Fruit fly (Drosophila melanogaster) whole organism, embryonic: ENCODE data around the gene soti.

Experiments
- ATbp ChIP-seq: fragments of 200-800 bp; sonication (Bioruptor generic); optimal IDR thresholded peaks from 2 replicates; lab custom pipeline; 2017; ENCODE audit warnings: missing biosample characterization, mild to moderate bottlenecking, missing genetic modification characterization, missing genetic modification reagents
- CG10274 ChIP-seq: fragments of 200-800 bp; sonication (Bioruptor generic); optimal IDR thresholded peaks from 3 replicates; lab custom pipeline; 2017; ENCODE audit warnings: missing biosample characterization, mild to moderate bottlenecking, missing genetic modification characterization
- CG10321 ChIP-seq: fragments of 200-800 bp; sonication (Bioruptor generic); IDR thresholded peaks from 2 replicates; pipeline ENCODE4 v1.3.6; 2022; ENCODE audit warnings: missing biosample characterization, missing genetic modification characterization
- CG10462 ChIP-seq: fragments of 200-800 bp; sonication (Bioruptor generic); optimal IDR thresholded peaks from 2 replicates; lab custom pipeline; 2016; ENCODE audit warnings: missing biosample characterization, missing genetic modification characterization
- CG10979 ChIP-seq: fragments of 200-800 bp; sonication (Bioruptor generic); optimal IDR thresholded peaks from 2 replicates; lab custom pipeline; 2018; ENCODE audit warnings: missing biosample characterization, mild to moderate bottlenecking, missing genetic modification characterization, moderate library complexity
- CG11456 ChIP-seq: fragments of 200-800 bp; sonication (Bioruptor generic); IDR thresholded peaks from 3 replicates; pipeline ENCODE4 v1.3.6; 2022; ENCODE audit warnings: missing biosample characterization, missing genetic modification characterization
- CG11723 ChIP-seq: fragments of 200-800 bp; sonication (Bioruptor generic); optimal IDR thresholded peaks from 2 replicates; lab custom pipeline; 2017; ENCODE audit warnings: missing biosample characterization, mild to moderate bottlenecking, missing genetic modification characterization
- CG13775 ChIP-seq: fragments of 200-800 bp; sonication (Bioruptor generic); optimal IDR thresholded peaks from 3 replicates; lab custom pipeline; 2017; ENCODE audit warnings: missing biosample characterization, mild to moderate bottlenecking, missing genetic modification characterization
- CG15479 ChIP-seq: fragments of 200-800 bp; sonication (Bioruptor generic); optimal IDR thresholded peaks from 3 replicates; lab custom pipeline; 2019; ENCODE audit warnings: missing biosample characterization, mild to moderate bottlenecking, missing genetic modification characterization, moderate library complexity
- CG16779 ChIP-seq: fragments of 200-800 bp; sonication (Bioruptor generic); IDR thresholded peaks from 2 replicates; pipeline ENCODE4 v1.3.6; 2022; ENCODE audit warnings: missing biosample characterization, missing genetic modification characterization
- CG18476 ChIP-seq: fragments of 200-800 bp; sonication (Bioruptor generic); optimal IDR thresholded peaks from 2 replicates; lab custom pipeline; 2016; ENCODE audit warnings: missing biosample characterization, mild to moderate bottlenecking, missing genetic modification characterization
- CG32532 ChIP-seq: fragments of 200-800 bp; sonication (Bioruptor generic); IDR thresholded peaks from 2 replicates; pipeline ENCODE4 v1.3.6; 2022; ENCODE audit warnings: missing biosample characterization, missing genetic modification characterization
- CG32772 ChIP-seq: fragments of 200-800 bp; sonication (Bioruptor generic); IDR thresholded peaks from 2 replicates; pipeline ENCODE4 v1.3.6; 2022; ENCODE audit warnings: missing biosample characterization, missing genetic modification characterization
- CG3847 ChIP-seq: fragments of 200-800 bp; sonication (Bioruptor generic); IDR thresholded peaks from 2 replicates; pipeline ENCODE4 v1.3.6; 2022; ENCODE audit warnings: missing biosample characterization, missing genetic modification characterization
- CG6254 ChIP-seq: fragments of 200-800 bp; sonication (Bioruptor generic); optimal IDR thresholded peaks from 3 replicates; lab custom pipeline; 2017; ENCODE audit warnings: mild to moderate bottlenecking, missing biosample characterization, missing genetic modification reagents, missing genetic modification characterization
- CG6854 ChIP-seq: fragments of 200-800 bp; sonication (Bioruptor generic); optimal IDR thresholded peaks from 3 replicates; lab custom pipeline; 2017; ENCODE audit warnings: missing biosample characterization, mild to moderate bottlenecking, missing genetic modification characterization
- CG7372 ChIP-seq: fragments of 200-800 bp; sonication (Bioruptor generic); IDR thresholded peaks from 2 replicates; pipeline ENCODE4 v1.3.6; 2022; ENCODE audit warnings: missing biosample characterization, missing genetic modification characterization
- CG7928 ChIP-seq: fragments of 200-800 bp; sonication (Bioruptor generic); optimal IDR thresholded peaks from 2 replicates; lab custom pipeline; 2017; ENCODE audit warnings: missing biosample characterization, mild to moderate bottlenecking, missing genetic modification characterization
- CG8944 ChIP-seq: fragments of 200-800 bp; sonication (Bioruptor generic); optimal IDR thresholded peaks from 3 replicates; lab custom pipeline; 2016; ENCODE audit warnings: missing biosample characterization, missing genetic modification characterization
- D19B ChIP-seq: fragments of 200-800 bp; sonication (Bioruptor generic); optimal IDR thresholded peaks from 2 replicates; lab custom pipeline; 2017; ENCODE audit warnings: missing biosample characterization, mild to moderate bottlenecking, missing genetic modification characterization
- Dip2 ChIP-seq: fragments of 200-800 bp; sonication (Bioruptor generic); IDR thresholded peaks from 2 replicates; pipeline ENCODE4 v1.3.6; 2022; ENCODE audit warnings: missing biosample characterization, missing genetic modification characterization
- Doc2 ChIP-seq: fragments of 200-800 bp; sonication (Bioruptor generic); IDR thresholded peaks from 2 replicates; pipeline ENCODE4 v1.3.6; 2022; ENCODE audit warnings: missing biosample characterization, missing genetic modification characterization
- Doc3 ChIP-seq: fragments of 200-800 bp; sonication (Bioruptor generic); IDR thresholded peaks from 3 replicates; pipeline ENCODE4 v1.3.6; 2022; ENCODE audit warnings: missing biosample characterization, missing genetic modification characterization; ENCODE audit not compliant: partially characterized antibody
- Fer3 ChIP-seq: fragments of 200-800 bp; sonication (Bioruptor generic); optimal IDR thresholded peaks from 2 replicates; lab custom pipeline; 2018; ENCODE audit warnings: missing biosample characterization, mild to moderate bottlenecking, missing genetic modification characterization, moderate library complexity
- Hand ChIP-seq: fragments of 200-800 bp; sonication (Bioruptor generic); optimal IDR thresholded peaks from 2 replicates; lab custom pipeline; 2017; ENCODE audit warnings: mild to moderate bottlenecking, missing biosample characterization, missing genetic modification reagents, missing genetic modification characterization
- Hr3 ChIP-seq: fragments of 200-800 bp; sonication (Bioruptor generic); optimal IDR thresholded peaks from 3 replicates; lab custom pipeline; 2016; ENCODE audit warnings: missing biosample characterization, missing genetic modification characterization
- Myb ChIP-seq: fragments of 200-800 bp; sonication (Bioruptor generic); optimal IDR thresholded peaks from 2 replicates; lab custom pipeline; 2016; ENCODE audit warnings: missing biosample characterization, missing genetic modification characterization
- Optix ChIP-seq: fragments of 200-800 bp; sonication (Bioruptor generic); IDR thresholded peaks from 3 replicates; pipeline ENCODE4 v1.3.6; 2022; ENCODE audit warnings: missing biosample characterization, missing genetic modification characterization
- Ravus ChIP-seq: fragments of 200-800 bp; sonication (Bioruptor generic); IDR thresholded peaks from 2 replicates; pipeline ENCODE4 v1.3.6; 2022; ENCODE audit warnings: missing biosample characterization, missing genetic modification characterization
- Six4 ChIP-seq: fragments of 200-800 bp; sonication (Bioruptor generic); optimal IDR thresholded peaks from 2 replicates; lab custom pipeline; 2016; ENCODE audit warnings: missing biosample characterization, missing genetic modification characterization
- TFAM ChIP-seq: fragments of 200-800 bp; sonication (Bioruptor generic); optimal IDR thresholded peaks from 2 replicates; lab custom pipeline; 2017; ENCODE audit warnings: missing biosample characterization, missing genetic modification characterization, inconsistent platforms
- Taf1 ChIP-seq: fragments of 200-800 bp; sonication (Bioruptor generic); IDR thresholded peaks from 2 replicates; pipeline ENCODE4 v1.3.6; 2022; ENCODE audit warnings: missing biosample characterization, missing genetic modification characterization
- al ChIP-seq: fragments of 200-800 bp; sonication (Bioruptor generic); IDR thresholded peaks from 2 replicates; pipeline ENCODE4 v1.3.6; 2022; ENCODE audit warnings: missing biosample characterization, missing genetic modification characterization
- ase ChIP-seq: fragments of 200-800 bp; sonication (Bioruptor generic); IDR thresholded peaks from 3 replicates; pipeline ENCODE4 v1.3.6; 2022; ENCODE audit warnings: missing biosample characterization, missing genetic modification characterization
- bab2 ChIP-seq: fragments of 200-800 bp; sonication (Bioruptor generic); optimal IDR thresholded peaks from 2 replicates; lab custom pipeline; 2016; ENCODE audit warnings: missing biosample characterization, missing genetic modification characterization
- bsh ChIP-seq, 2 experiments: fragments of 200-800 bp; sonication (Bioruptor generic); optimal IDR thresholded peaks; 2 replicates each; lab custom pipeline; 2017 to 2018; ENCODE audit warnings: mild to moderate bottlenecking in 2 of 2, missing biosample characterization in 2 of 2, missing genetic modification characterization in 2 of 2, moderate library complexity in 1 of 2
- cas ChIP-seq: fragments of 200-800 bp; sonication (Bioruptor generic); IDR thresholded peaks from 2 replicates; pipeline ENCODE4 v1.3.6; 2022; ENCODE audit warnings: missing biosample characterization, missing genetic modification characterization
- crol ChIP-seq: fragments of 200-800 bp; sonication (Bioruptor generic); IDR thresholded peaks from 2 replicates; pipeline ENCODE4 v1.3.6; 2022; ENCODE audit warnings: missing biosample characterization, missing genetic modification characterization
- fu2 ChIP-seq: fragments of 200-800 bp; sonication (Bioruptor generic); optimal IDR thresholded peaks from 2 replicates; lab custom pipeline; 2016; ENCODE audit warnings: missing biosample characterization, missing genetic modification characterization
- h ChIP-seq: fragments of >200 bp; optimal IDR thresholded peaks from 2 replicates; lab custom pipeline; 2017
- klu ChIP-seq: fragments of 200-800 bp; sonication (Bioruptor generic); IDR thresholded peaks from 2 replicates; pipeline ENCODE4 v1.3.6; 2022; ENCODE audit warnings: missing biosample characterization, missing genetic modification characterization
- nerfin-2 ChIP-seq: fragments of 200-800 bp; sonication (Bioruptor generic); IDR thresholded peaks from 2 replicates; pipeline ENCODE4 v1.3.6; 2022; ENCODE audit warnings: missing biosample characterization, missing genetic modification characterization; ENCODE audit not compliant: partially characterized antibody
- phol ChIP-seq: fragments of 200-800 bp; sonication (Bioruptor generic); optimal IDR thresholded peaks from 3 replicates; lab custom pipeline; 2018; ENCODE audit warnings: missing biosample characterization, mild to moderate bottlenecking, missing genetic modification characterization, moderate library complexity
- rib ChIP-seq: fragments of 200-800 bp; sonication (Bioruptor generic); IDR thresholded peaks from 2 replicates; pipeline ENCODE4 v1.3.6; 2022; ENCODE audit warnings: missing biosample characterization, missing genetic modification characterization
- salm ChIP-seq: fragments of 200-800 bp; sonication (Bioruptor generic); optimal IDR thresholded peaks from 2 replicates; lab custom pipeline; 2018; ENCODE audit warnings: missing biosample characterization, mild to moderate bottlenecking, missing genetic modification characterization
- seq ChIP-seq: fragments of 200-800 bp; sonication (Bioruptor generic); IDR thresholded peaks from 2 replicates; pipeline ENCODE4 v1.3.6; 2022; ENCODE audit warnings: missing biosample characterization, missing genetic modification characterization
- sisA ChIP-seq: fragments of 200-800 bp; sonication (Bioruptor generic); IDR thresholded peaks from 2 replicates; pipeline ENCODE4 v1.3.6; 2022; ENCODE audit warnings: missing biosample characterization, missing genetic modification characterization
- tio ChIP-seq: fragments of 200-800 bp; sonication (Bioruptor generic); optimal IDR thresholded peaks from 2 replicates; lab custom pipeline; 2017; ENCODE audit warnings: missing biosample characterization, missing genetic modification characterization, inconsistent platforms
- unpg ChIP-seq: fragments of 200-800 bp; sonication (Bioruptor generic); optimal IDR thresholded peaks from 3 replicates; lab custom pipeline; 2018; ENCODE audit warnings: missing biosample characterization, mild to moderate bottlenecking, missing genetic modification characterization, moderate library complexity
- vnd ChIP-seq: fragments of 200-800 bp; sonication (Bioruptor generic); IDR thresholded peaks from 3 replicates; pipeline ENCODE4 v1.3.6; 2022; ENCODE audit warnings: missing biosample characterization, missing genetic modification characterization; ENCODE audit not compliant: partially characterized antibody
- wek ChIP-seq: fragments of 200-800 bp; sonication (Bioruptor generic); optimal IDR thresholded peaks from 3 replicates; lab custom pipeline; 2018; ENCODE audit warnings: missing biosample characterization, mild to moderate bottlenecking, missing genetic modification characterization, moderate library complexity
- yki ChIP-seq: fragments of >200 bp; optimal IDR thresholded peaks from 3 replicates; lab custom pipeline; 2018
- zfh2 ChIP-seq: fragments of 200-800 bp; sonication (Bioruptor generic); optimal IDR thresholded peaks from 2 replicates; lab custom pipeline; 2016; ENCODE audit warnings: missing biosample characterization, missing genetic modification characterization

The soti gene

dm6 chr3R:14356619-14357018 lies 24.9 kb downstream of the soti start (continued):
- TF ChIP-seq Doc3 (GFP tag; lab: Robert Waterston, UW) (no peak), tio (GFP tag; lab: Kevin White, UChicago) (no peak), ase (GFP tag; lab: Robert Waterston, UW) (no peak), zfh2 (peak; percentile 5), cas (GFP tag; lab: Robert Waterston, UW) (no peak), h (no peak), wek (GFP tag; lab: Kevin White, UChicago) (no peak), Six4 (GFP tag; lab: Kevin White, UChicago) (no peak), vnd (GFP tag; lab: Robert Waterston, UW) (no peak), CG15479 (GFP tag; lab: Kevin White, UChicago) (no peak), CG10274 (GFP tag; lab: Kevin White, UChicago) (no peak), CG18476 (GFP tag; lab: Kevin White, UChicago) (no peak), unpg (GFP tag; lab: Kevin White, UChicago) (peak; percentile 14), seq (GFP tag; lab: Robert Waterston, UW) (peak; percentile 54; the same call in 1 of the 2 replicates), CG11456 (GFP tag; lab: Robert Waterston, UW) (peak; percentile 61; the same call in 1 of the 3 replicates), Fer3 (peak; percentile 19), TFAM (GFP tag; lab: Kevin White, UChicago) (no peak), ATbp (GFP tag; lab: Kevin White, UChicago) (no peak), CG7372 (GFP tag; lab: Robert Waterston, UW) (no peak), sisA (peak; percentile 56), CG11723 (GFP tag; lab: Kevin White, UChicago) (no peak), CG7928 (GFP tag; lab: Kevin White, UChicago) (no peak), CG3847 (peak; percentile 43; the same call in 1 of the 2 replicates), CG10321 (GFP tag; lab: Robert Waterston, UW) (no peak), D19B (no peak), crol (no peak), Hr3 (GFP tag; lab: Kevin White, UChicago) (peak; percentile 8), CG13775 (GFP tag; lab: Kevin White, UChicago) (peak; percentile 1), Hand (GFP tag; lab: Kevin White, UChicago) (no peak), klu (GFP tag; lab: Robert Waterston, UW) (no peak), al (GFP tag; lab: Robert Waterston, UW) (peak; percentile 32; the same call in 1 of the 2 replicates), CG16779 (no peak), rib (no peak), Taf1 (GFP tag; lab: Robert Waterston, UW) (no peak), Ravus (GFP tag; lab: Robert Waterston, UW) (no peak), bsh (GFP tag; optimal IDR thresholded peaks at IDR 0.05; lab: Kevin White, UChicago) (peak in 1 of 2 experiments; percentile 29), CG6854 (GFP tag; lab: Kevin White, UChicago) (no peak), Dip2 (GFP tag; lab: Robert Waterston, UW) (no peak), yki (lab: Kevin White, UChicago) (no peak), nerfin-2 (GFP tag; lab: Robert Waterston, UW) (no peak), CG10462 (GFP tag; lab: Kevin White, UChicago) (no peak), bab2 (peak; percentile 54), CG6254 (GFP tag; lab: Kevin White, UChicago) (no peak), CG32772 (GFP tag; lab: Robert Waterston, UW) (peak; percentile 27; the same call in 1 of the 2 replicates), phol (tag; lab: Kevin White, UChicago) (no peak), Myb (GFP tag; lab: Kevin White, UChicago) (no peak), CG10979 (tag; lab: Kevin White, UChicago) (no peak), CG8944 (peak; percentile 8), Optix (peak; percentile 64), fu2 (peak; percentile 12), salm (tag; lab: Kevin White, UChicago) (no peak), Doc2 (GFP tag; lab: Robert Waterston, UW) (no peak), CG32532 (GFP tag; lab: Robert Waterston, UW) (no peak)
